Fruit fly (Drosophila melanogaster) whole organism, prepupa: Measurements from ENCODE around the gene CG14194.

Source experiments
- CG10631 ChIP-seq: fragments of 200-800 bp; sonication (Bioruptor generic); optimal IDR thresholded peaks from 2 replicates; lab custom pipeline; 2016; ENCODE audit warnings: missing biosample characterization, missing genetic modification characterization
- CG10669 ChIP-seq: fragments of 200-800 bp; sonication (Bioruptor generic); optimal IDR thresholded peaks from 3 replicates; lab custom pipeline; 2018; ENCODE audit warnings: missing biosample characterization, mild to moderate bottlenecking, missing genetic modification characterization, moderate library complexity
- CG11294 ChIP-seq: fragments of 200-800 bp; sonication (Bioruptor generic); IDR thresholded peaks from 2 replicates; pipeline ENCODE4 v1.3.6; 2022; ENCODE audit warnings: missing biosample characterization, missing genetic modification characterization
- CG11762 ChIP-seq: fragments of 200-800 bp; sonication (Bioruptor generic); optimal IDR thresholded peaks from 3 replicates; lab custom pipeline; 2016; ENCODE audit warnings: missing biosample characterization, missing genetic modification characterization; ENCODE audit not compliant: insufficient read depth
- CG11902 ChIP-seq: fragments of 200-800 bp; sonication (Bioruptor generic); optimal IDR thresholded peaks from 3 replicates; lab custom pipeline; 2016; ENCODE audit warnings: missing biosample characterization, missing genetic modification characterization
- CG15336 ChIP-seq: fragments of 200-800 bp; sonication (Bioruptor generic); IDR thresholded peaks from 2 replicates; pipeline ENCODE4 v1.3.6; 2022; ENCODE audit warnings: missing biosample characterization, missing genetic modification characterization
- CG32006 ChIP-seq: fragments of 200-800 bp; sonication (Bioruptor generic); optimal IDR thresholded peaks from 3 replicates; lab custom pipeline; 2017; ENCODE audit warnings: missing biosample characterization, mild to moderate bottlenecking, missing genetic modification characterization
- CG34406 ChIP-seq: fragments of 200-800 bp; sonication (Bioruptor generic); optimal IDR thresholded peaks from 3 replicates; lab custom pipeline; 2016; ENCODE audit warnings: missing biosample characterization, missing genetic modification characterization
- CG3919 ChIP-seq: fragments of 200-800 bp; sonication (Bioruptor generic); optimal IDR thresholded peaks from 3 replicates; lab custom pipeline; 2016; ENCODE audit warnings: missing biosample characterization, missing genetic modification characterization
- CG6163 ChIP-seq: fragments of 200-800 bp; sonication (Bioruptor generic); IDR thresholded peaks from 3 replicates; pipeline ENCODE4 v1.3.6; 2022; ENCODE audit warnings: missing biosample characterization, missing genetic modification characterization
- CG6276 ChIP-seq: fragments of 200-800 bp; sonication (Bioruptor generic); optimal IDR thresholded peaks from 2 replicates; lab custom pipeline; 2017; ENCODE audit warnings: missing biosample characterization, mild to moderate bottlenecking, missing genetic modification characterization
- CG6808 ChIP-seq: fragments of 200-800 bp; sonication (Bioruptor generic); optimal IDR thresholded peaks from 3 replicates; lab custom pipeline; 2017; ENCODE audit warnings: missing biosample characterization, missing genetic modification characterization, mild to moderate bottlenecking, moderate library complexity, missing genetic modification reagents
- CG7368 ChIP-seq: fragments of 200-800 bp; sonication (Bioruptor generic); optimal IDR thresholded peaks from 3 replicates; lab custom pipeline; 2016; ENCODE audit warnings: missing biosample characterization, missing genetic modification characterization
- CG8119 ChIP-seq: fragments of 200-800 bp; sonication (Bioruptor generic); IDR thresholded peaks from 3 replicates; pipeline ENCODE4 v1.3.6; 2022; ENCODE audit warnings: missing biosample characterization, missing genetic modification characterization
- CG8632 ChIP-seq: fragments of 200-800 bp; sonication (Bioruptor generic); optimal IDR thresholded peaks from 3 replicates; lab custom pipeline; 2016; ENCODE audit warnings: missing biosample characterization, missing genetic modification characterization
- CG9139 ChIP-seq: fragments of 200-800 bp; sonication (Bioruptor generic); optimal IDR thresholded peaks from 3 replicates; lab custom pipeline; 2017; ENCODE audit warnings: missing biosample characterization, mild to moderate bottlenecking, missing genetic modification characterization
- Eip75B ChIP-seq: fragments of 200-800 bp; sonication (Bioruptor generic); optimal IDR thresholded peaks from 3 replicates; lab custom pipeline; 2016; ENCODE audit warnings: missing biosample characterization, missing genetic modification characterization
- Eip78C ChIP-seq: fragments of 200-800 bp; sonication (Bioruptor generic); peaks from one replicate; lab custom pipeline; 2016; ENCODE audit warnings: missing biosample characterization, missing genetic modification characterization
- Eip93F ChIP-seq: fragments of 200-800 bp; sonication (Bioruptor generic); optimal IDR thresholded peaks from 2 replicates; lab custom pipeline; 2016; ENCODE audit warnings: missing biosample characterization, mild to moderate bottlenecking, missing genetic modification characterization
- Gug ChIP-seq: fragments of 200-800 bp; sonication (Bioruptor generic); IDR thresholded peaks from 2 replicates; pipeline ENCODE4 v1.3.6; 2022; ENCODE audit warnings: missing biosample characterization, missing genetic modification characterization
- Hr4 ChIP-seq: fragments of 200-800 bp; sonication (Bioruptor generic); optimal IDR thresholded peaks from 3 replicates; lab custom pipeline; 2016; ENCODE audit warnings: missing biosample characterization, missing genetic modification characterization
- Lpt ChIP-seq: fragments of 200-800 bp; sonication (Bioruptor generic); optimal IDR thresholded peaks from 3 replicates; lab custom pipeline; 2016; ENCODE audit warnings: missing biosample characterization, missing genetic modification characterization
- Met ChIP-seq: fragments of 200-800 bp; sonication (Bioruptor generic); optimal IDR thresholded peaks from 3 replicates; lab custom pipeline; 2016; ENCODE audit warnings: missing biosample characterization, missing genetic modification characterization
- OdsH ChIP-seq: fragments of 200-800 bp; sonication (Bioruptor generic); optimal IDR thresholded peaks from 3 replicates; lab custom pipeline; 2016; ENCODE audit warnings: missing biosample characterization, missing genetic modification characterization
- Smox ChIP-seq: fragments of 200-800 bp; sonication (Bioruptor generic); optimal IDR thresholded peaks from 3 replicates; lab custom pipeline; 2016; ENCODE audit warnings: missing biosample characterization, missing genetic modification characterization
- Sox14 ChIP-seq: fragments of 200-800 bp; sonication (Bioruptor generic); optimal IDR thresholded peaks from 3 replicates; lab custom pipeline; 2016; ENCODE audit warnings: missing biosample characterization, missing genetic modification characterization
- Sox15 ChIP-seq: fragments of 200-800 bp; sonication (Bioruptor generic); optimal IDR thresholded peaks from 3 replicates; lab custom pipeline; 2016; ENCODE audit warnings: missing biosample characterization, missing genetic modification characterization
- achi ChIP-seq: fragments of 200-800 bp; sonication (Bioruptor generic); optimal IDR thresholded peaks from 3 replicates; lab custom pipeline; 2016; ENCODE audit warnings: missing biosample characterization, missing genetic modification characterization
- acj6 ChIP-seq: fragments of 200-800 bp; sonication (Bioruptor generic); optimal IDR thresholded peaks from 3 replicates; lab custom pipeline; 2016; ENCODE audit warnings: missing biosample characterization, missing genetic modification characterization
- cyc ChIP-seq: fragments of 200-800 bp; sonication (Bioruptor generic); optimal IDR thresholded peaks from 3 replicates; lab custom pipeline; 2016; ENCODE audit warnings: missing biosample characterization, missing genetic modification characterization
- dac ChIP-seq: fragments of 200-800 bp; sonication (Bioruptor generic); optimal IDR thresholded peaks from 2 replicates; lab custom pipeline; 2017; ENCODE audit warnings: missing biosample characterization, mild to moderate bottlenecking, missing genetic modification characterization
- eg ChIP-seq: fragments of 200-800 bp; sonication (Bioruptor generic); IDR thresholded peaks from 3 replicates; pipeline ENCODE4 v1.3.6; 2022; ENCODE audit warnings: missing biosample characterization, missing genetic modification characterization
- esn ChIP-seq: fragments of 200-800 bp; sonication (Bioruptor generic); optimal IDR thresholded peaks from 2 replicates; lab custom pipeline; 2016; ENCODE audit warnings: missing biosample characterization, mild to moderate bottlenecking, missing genetic modification characterization, moderate library complexity
- fd85E ChIP-seq: fragments of 200-800 bp; sonication (Bioruptor generic); optimal IDR thresholded peaks from 3 replicates; lab custom pipeline; 2016; ENCODE audit warnings: missing biosample characterization, missing genetic modification characterization
- fkh ChIP-seq: fragments of 200-800 bp; sonication (Bioruptor generic); optimal IDR thresholded peaks from 3 replicates; lab custom pipeline; 2017; ENCODE audit warnings: missing biosample characterization, mild to moderate bottlenecking, missing genetic modification characterization, moderate library complexity
- pdm3 ChIP-seq: fragments of 200-800 bp; sonication (Bioruptor generic); optimal IDR thresholded peaks from 3 replicates; lab custom pipeline; 2016; ENCODE audit warnings: missing biosample characterization, missing genetic modification characterization
- spab ChIP-seq: fragments of 200-800 bp; sonication (Bioruptor generic); optimal IDR thresholded peaks from 2 replicates; lab custom pipeline; 2017; ENCODE audit warnings: missing biosample characterization, mild to moderate bottlenecking, missing genetic modification characterization, missing genetic modification reagents
- ss ChIP-seq, 2 experiments: fragments of 200-800 bp; sonication (Bioruptor generic); optimal IDR thresholded peaks; 2 replicates in 1 of 2; 3 replicates in 1 of 2; lab custom pipeline; 2017 to 2018; ENCODE audit warnings: mild to moderate bottlenecking in 2 of 2, missing biosample characterization in 2 of 2, missing genetic modification characterization in 2 of 2, moderate library complexity in 1 of 2
- svp ChIP-seq: fragments of 200-800 bp; sonication (Bioruptor generic); peaks from one replicate; lab custom pipeline; 2016; ENCODE audit warnings: missing biosample characterization, missing genetic modification characterization
- vri ChIP-seq: fragments of 200-800 bp; sonication (Bioruptor generic); optimal IDR thresholded peaks from 3 replicates; lab custom pipeline; 2016; ENCODE audit warnings: missing biosample characterization, mild to moderate bottlenecking, missing genetic modification characterization

The CG14194 gene

dm6 chrX:19146421-19146952 is 46.9 kb upstream of the CG14194 start (continued):
- peak; percentile 15 for TF ChIP-seq Sox14 (GFP tag; lab: Kevin White, UChicago)
- TF ChIP-seq CG10631 (GFP tag; lab: Kevin White, UChicago) = peak; percentile 53
- peak; percentile 24 for TF ChIP-seq CG6276 (GFP tag; lab: Kevin White, UChicago)
- TF ChIP-seq CG8119 = peak; percentile 61
- peak; percentile 31; the same call in 1 of the 3 replicates for TF ChIP-seq CG6163 (GFP tag; lab: Robert Waterston, UW)
- TF ChIP-seq CG6808 (GFP tag; lab: Kevin White, UChicago) = no peak
- no peak for TF ChIP-seq CG7368 (GFP tag; lab: Kevin White, UChicago)
- peak; percentile 68 for TF ChIP-seq fkh (GFP tag; lab: Kevin White, UChicago)
- peak; percentile 15 for TF ChIP-seq CG11762 (GFP tag; lab: Kevin White, UChicago)
- TF ChIP-seq esn (GFP tag; lab: Kevin White, UChicago) = peak; percentile 37
- TF ChIP-seq CG8632 (GFP tag; lab: Kevin White, UChicago) = peak; percentile 18
- TF ChIP-seq fd85E (GFP tag; lab: Kevin White, UChicago) = no peak
- peak; percentile 46 for TF ChIP-seq CG15336 (GFP tag; lab: Robert Waterston, UW)
- TF ChIP-seq cyc (GFP tag; lab: Kevin White, UChicago) = peak; percentile 4
- TF ChIP-seq svp (GFP tag; lab: Kevin White, UChicago) = peak; percentile 83
- TF ChIP-seq spab (GFP tag; lab: Kevin White, UChicago) = no peak
- TF ChIP-seq CG11294 (GFP tag; lab: Robert Waterston, UW) = no peak
- TF ChIP-seq, all 60 proteins: peak for 34

DNA sequence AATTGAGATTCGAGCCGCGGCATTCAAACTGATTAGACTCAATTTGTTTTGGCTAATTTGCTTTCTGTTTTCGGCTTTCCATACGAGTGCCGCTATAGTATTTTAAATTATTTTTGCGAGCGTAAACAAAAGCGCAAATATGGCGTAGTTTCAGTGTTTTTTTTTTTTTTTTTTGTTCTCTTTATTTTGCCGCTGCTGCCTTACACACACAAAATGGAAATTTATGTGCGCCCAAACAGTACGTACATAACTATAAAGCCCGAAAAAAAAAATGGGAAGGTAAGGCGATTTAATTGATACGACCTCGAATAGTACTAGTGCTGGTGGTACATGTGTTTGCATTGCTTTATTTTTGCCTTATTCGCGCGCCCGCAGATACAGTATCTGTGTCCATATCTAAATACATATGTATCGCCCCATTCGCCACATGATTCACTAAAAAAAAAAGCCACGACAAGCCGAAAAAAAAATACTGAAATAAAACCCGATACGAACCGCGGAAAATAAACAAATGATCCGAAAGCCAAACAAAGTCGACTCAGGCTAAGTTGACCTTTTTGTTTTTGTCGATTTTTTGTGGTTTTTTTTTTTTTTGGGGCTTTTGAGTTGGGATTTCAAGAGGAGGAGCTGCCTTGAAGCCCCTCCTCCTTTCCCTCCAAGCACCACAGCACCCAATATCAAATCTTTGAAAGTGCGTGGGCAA is 45.3 kb upstream of the CG14194 start:
- TF ChIP-seq CG15336 (GFP tag; lab: Robert Waterston, UW) (0 out of 2 replicates have a peak, but pooled peaks have one; percentile 8), CG6808 (GFP tag; lab: Kevin White, UChicago) (peak; percentile 4), CG3919 (GFP tag; lab: Kevin White, UChicago) (peak; percentile 13), ss (GFP tag; optimal IDR thresholded peaks at IDR 0.05; lab: Kevin White, UChicago) (peak in 1 of 2 experiments; percentile 26), OdsH (GFP tag; lab: Kevin White, UChicago) (no peak), CG8632 (GFP tag; lab: Kevin White, UChicago) (peak; percentile 38), CG10631 (GFP tag; lab: Kevin White, UChicago) (no peak), svp (GFP tag; lab: Kevin White, UChicago) (peak; percentile 16), eg (GFP tag; lab: Robert Waterston, UW) (peak; percentile 49; the same call in 1 of the 3 replicates), CG32006 (GFP tag; lab: Kevin White, UChicago) (peak; percentile 13), acj6 (GFP tag; lab: Kevin White, UChicago) (no peak), CG8119 (0 out of 3 replicates have a peak, but pooled peaks have one; percentile 27), Eip78C (peak; percentile 42), dac (GFP tag; lab: Kevin White, UChicago) (no peak), CG6163 (GFP tag; lab: Robert Waterston, UW) (peak; percentile 65; the same call in 2 of the 3 replicates), fkh (GFP tag; lab: Kevin White, UChicago) (peak; percentile 24), CG34406 (GFP tag; lab: Kevin White, UChicago) (peak; percentile 30), Eip93F (GFP tag; lab: Kevin White, UChicago) (peak; percentile 4), vri (GFP tag; lab: Kevin White, UChicago) (peak; percentile 14), esn (GFP tag; lab: Kevin White, UChicago) (no peak), achi (GFP tag; lab: Kevin White, UChicago) (no peak)

DNA sequence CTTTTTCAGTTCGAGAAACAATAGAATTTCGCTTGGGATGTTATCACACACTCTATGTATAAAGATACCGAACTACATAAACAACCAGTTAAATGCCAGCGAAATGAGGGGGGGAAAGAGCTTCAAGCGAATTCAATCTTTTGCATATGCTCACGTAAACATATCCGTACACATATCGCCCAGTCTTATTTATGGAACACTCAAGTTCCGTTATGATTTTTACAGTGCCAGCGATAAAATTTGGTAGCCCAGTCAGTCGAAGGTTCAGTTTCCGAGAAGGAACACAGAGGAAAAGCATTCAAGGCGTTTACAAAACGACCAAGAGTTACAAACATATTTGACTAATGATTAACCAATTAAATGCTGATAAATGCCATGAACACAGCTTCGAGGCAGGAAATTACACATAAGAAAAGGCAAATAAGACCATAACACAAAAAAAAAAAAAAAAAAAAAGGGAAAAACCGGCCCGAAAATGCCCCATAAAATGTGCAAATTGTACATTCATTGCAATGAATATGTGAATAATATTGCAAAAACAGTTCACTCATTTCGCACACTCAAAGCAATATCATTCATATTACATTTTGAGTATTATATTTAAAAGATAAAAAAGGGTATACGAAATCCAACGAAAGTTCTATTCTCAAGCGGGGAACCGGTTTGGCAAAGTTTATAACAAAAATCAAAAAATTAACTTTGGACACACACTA is 44.4 kb upstream of the CG14194 start:
- peak; percentile 84 for TF ChIP-seq Eip78C
- TF ChIP-seq achi (GFP tag; lab: Kevin White, UChicago) = no peak
- peak; percentile 50 for TF ChIP-seq Met (GFP tag; lab: Kevin White, UChicago)
- TF ChIP-seq CG34406 (GFP tag; lab: Kevin White, UChicago) = peak; percentile 18
- TF ChIP-seq CG11762 (GFP tag; lab: Kevin White, UChicago) = no peak
- TF ChIP-seq svp (GFP tag; lab: Kevin White, UChicago) = peak; percentile 78
- TF ChIP-seq Eip75B (GFP tag; lab: Kevin White, UChicago) = no peak
- no peak for TF ChIP-seq Gug (GFP tag; lab: Robert Waterston, UW)
- no peak for TF ChIP-seq CG11294 (GFP tag; lab: Robert Waterston, UW)
- no peak for TF ChIP-seq CG9139 (GFP tag; lab: Kevin White, UChicago)
- TF ChIP-seq CG10669 (GFP tag; lab: Kevin White, UChicago) = no peak
- no peak for TF ChIP-seq fkh (GFP tag; lab: Kevin White, UChicago)
- TF ChIP-seq CG11902 (GFP tag; lab: Kevin White, UChicago) = no peak
- TF ChIP-seq Eip93F (GFP tag; lab: Kevin White, UChicago) = peak; percentile 12
- no peak for TF ChIP-seq Hr4 (GFP tag; lab: Kevin White, UChicago)
- TF ChIP-seq acj6 (GFP tag; lab: Kevin White, UChicago) = peak; percentile 19
- TF ChIP-seq Lpt (GFP tag; lab: Kevin White, UChicago) = no peak
- peak; percentile 34 for TF ChIP-seq pdm3 (GFP tag; lab: Kevin White, UChicago)
- TF ChIP-seq CG15336 (GFP tag; lab: Robert Waterston, UW) = no peak
- TF ChIP-seq CG10631 (GFP tag; lab: Kevin White, UChicago) = no peak
- no peak for TF ChIP-seq dac (GFP tag; lab: Kevin White, UChicago)
- TF ChIP-seq spab (GFP tag; lab: Kevin White, UChicago) = no peak
- no peak for TF ChIP-seq Sox15 (GFP tag; lab: Kevin White, UChicago)
- TF ChIP-seq Smox = peak; percentile 67
